Fruit fly (Drosophila melanogaster): ENCODE measurements around the gene CG4822.

The CG4822 gene

dm6 chr2L:117750-118149, 3.8 kb downstream of the CG4822 start (continued):
- TF ChIP-seq CG34376 (GFP tag; optimal IDR thresholded peaks at IDR 0.05) (peak; percentile 16), CG1602 (GFP tag; optimal IDR thresholded peaks at IDR 0.05) (no peak), zen2 (GFP tag; IDR thresholded peaks at IDR 0.05; ENCODE audit: partially characterized antibody) (no peak), CG13296 (GFP tag; optimal IDR thresholded peaks at IDR 0.05) (peak; percentile 67), pfk (GFP tag; optimal IDR thresholded peaks at IDR 0.05) (peak; percentile 32), HLH54F (GFP tag; optimal IDR thresholded peaks at IDR 0.05) (no peak), knrl (GFP tag; IDR thresholded peaks at IDR 0.05; ENCODE audit: partially characterized antibody) (no peak), CG11696 (GFP tag; IDR thresholded peaks at IDR 0.05) (no peak), Dbx (GFP tag; IDR thresholded peaks at IDR 0.05) (0 out of 3 replicates have a peak, but pooled peaks have one; percentile 41), CTCF (GFP tag; optimal IDR thresholded peaks at IDR 0.05) (peak; percentile 16), zfh1 (GFP tag; IDR thresholded peaks at IDR 0.05) (0 out of 3 replicates have a peak, but pooled peaks have one; percentile 23), CG6683 (GFP tag; optimal IDR thresholded peaks at IDR 0.05) (peak; percentile 49), Opbp (GFP tag; IDR thresholded peaks at IDR 0.05; ENCODE audit: partially characterized antibody) (no peak), CG14014 (GFP tag; IDR thresholded peaks at IDR 0.05) (peak; percentile 62; the same call in 1 of the 2 replicates), CG17385 (GFP tag; optimal IDR thresholded peaks at IDR 0.05) (peak; percentile 4), CG13123 (GFP tag; optimal IDR thresholded peaks at IDR 0.05) (peak; percentile 6), gem (tag; optimal IDR thresholded peaks at IDR 0.05) (peak; percentile 9), CG2875 (GFP tag; optimal IDR thresholded peaks at IDR 0.05) (peak; percentile 56), CG7556 (GFP tag; optimal IDR thresholded peaks at IDR 0.05) (no peak), CG4707 (GFP tag; optimal IDR thresholded peaks at IDR 0.05) (peak; percentile 22), Pdp1 (GFP tag; optimal IDR thresholded peaks at IDR 0.05) (peak in 1 of 2 experiments; percentile 12), CG33213 (GFP tag; optimal IDR thresholded peaks at IDR 0.05) (peak; percentile 19), fd64A (GFP tag; optimal IDR thresholded peaks at IDR 0.05) (peak; percentile 57), CG10565 (GFP tag; optimal IDR thresholded peaks at IDR 0.05) (no peak), CG17568 (GFP tag; optimal IDR thresholded peaks at IDR 0.05) (peak; percentile 8), CG3281 (GFP tag; optimal IDR thresholded peaks at IDR 0.05) (peak; percentile 34), CG11695 (GFP tag; IDR thresholded peaks at IDR 0.05) (peak; percentile 51; the same call in 1 of the 3 replicates), trem (tag; optimal IDR thresholded peaks at IDR 0.05) (no peak), CG11247 (GFP tag; IDR thresholded peaks at IDR 0.05) (0 out of 2 replicates have a peak, but pooled peaks have one; percentile 5), ERR (GFP tag; optimal IDR thresholded peaks at IDR 0.05) (no peak), Hmx (GFP tag; optimal IDR thresholded peaks at IDR 0.05) (no peak), D19A (tag; optimal IDR thresholded peaks at IDR 0.05) (no peak), CG12769 (tag; optimal IDR thresholded peaks at IDR 0.05) (peak; percentile 28), CG6765 (GFP tag; optimal IDR thresholded peaks at IDR 0.05) (peak; percentile 31), kni (GFP tag; optimal IDR thresholded peaks at IDR 0.05) (peak; percentile 75), Atf6 (GFP tag; IDR thresholded peaks at IDR 0.05) (0 out of 2 replicates have a peak, but pooled peaks have one; percentile 36), unpg (GFP tag; optimal IDR thresholded peaks at IDR 0.05) (peak; percentile 12), Dfd (GFP tag; optimal IDR thresholded peaks at IDR 0.05) (no peak), CG9876 (GFP tag; optimal IDR thresholded peaks at IDR 0.05) (no peak), CG10147 (GFP tag; optimal IDR thresholded peaks at IDR 0.05) (no peak), cas (GFP tag; IDR thresholded peaks at IDR 0.05) (no peak), zf30C (GFP tag; optimal IDR thresholded peaks at IDR 0.05) (no peak), Camta (GFP tag; optimal IDR thresholded peaks at IDR 0.05) (peak; percentile 5), ATbp (GFP tag; optimal IDR thresholded peaks at IDR 0.05) (peak; percentile 74), CG18262 (tag; optimal IDR thresholded peaks at IDR 0.05) (no peak), Fer1 (GFP tag; optimal IDR thresholded peaks at IDR 0.05) (peak; percentile 75), cwo (GFP tag; optimal IDR thresholded peaks at IDR 0.05) (peak; percentile 13), stc (GFP tag; IDR thresholded peaks at IDR 0.05) (no peak), CG12299 (tag; optimal IDR thresholded peaks at IDR 0.05) (peak; percentile 28), lov (optimal IDR thresholded peaks at IDR 0.05) (no peak), lov (GFP tag; IDR thresholded peaks at IDR 0.05) (peak; percentile 61; the same call in 1 of the 3 replicates)

Data from whole organism, embryonic.